Worm (Caenorhabditis elegans) whole organism, mixed stage, embryonic: ENCODE measurements around the gene fmo-4.
A peak's percentile ranks its signal among the peaks of the same experiment; 100 is the strongest.

ENCODE experiments used
- bed-3 ChIP-seq: fragments of 200-800 bp; sonication (Bioruptor generic); optimal IDR thresholded peaks from 3 replicates; lab custom pipeline; 2018; ENCODE audit warnings: mild to moderate bottlenecking, missing genetic modification characterization, moderate library complexity, missing compliant biosample characterization
- blmp-1 ChIP-seq: fragments of 150-350 bp; optimal IDR thresholded peaks from 2 replicates; lab custom pipeline; 2014; ENCODE audit warnings: missing biosample characterization, missing genetic modification characterization
- ceh-39 ChIP-seq: fragments of 150-350 bp; optimal IDR thresholded peaks from 2 replicates; lab custom pipeline; 2014; ENCODE audit warnings: missing biosample characterization, missing genetic modification characterization
- ceh-43 ChIP-seq: fragments of 200-800 bp; sonication (Bioruptor generic); optimal IDR thresholded peaks from 2 replicates; lab custom pipeline; 2018; ENCODE audit warnings: mild to moderate bottlenecking, missing genetic modification characterization, moderate library complexity, missing compliant biosample characterization
- ceh-83 ChIP-seq: fragments of 200-800 bp; sonication (Bioruptor generic); optimal IDR thresholded peaks from 2 replicates; lab custom pipeline; 2018; ENCODE audit warnings: mild to moderate bottlenecking, missing genetic modification characterization, missing compliant biosample characterization
- ces-1 ChIP-seq: fragments of 150-350 bp; optimal IDR thresholded peaks from 2 replicates; lab custom pipeline; 2014; ENCODE audit warnings: missing biosample characterization, missing genetic modification reagents, missing genetic modification characterization
- drap-1 ChIP-seq: fragments of 200-800 bp; sonication (Bioruptor generic); optimal IDR thresholded peaks from 3 replicates; lab custom pipeline; 2018; ENCODE audit warnings: mild to moderate bottlenecking, missing genetic modification characterization, missing compliant biosample characterization
- elt-1 ChIP-seq: sonication (generic microtip); optimal IDR thresholded peaks from 2 replicates; lab custom pipeline; 2017; ENCODE audit warnings: missing genetic modification characterization, mild to moderate bottlenecking, missing compliant biosample characterization, antibody characterized with exemption, moderate library complexity, borderline replicate concordance; ENCODE audit not compliant: insufficient read depth
- elt-3 ChIP-seq: fragments of 150-350 bp; optimal IDR thresholded peaks from 2 replicates; lab custom pipeline; 2014; ENCODE audit warnings: missing biosample characterization, missing genetic modification characterization
- flh-1 ChIP-seq: fragments of 200-800 bp; sonication (Bioruptor generic); optimal IDR thresholded peaks from 2 replicates; lab custom pipeline; 2018; ENCODE audit warnings: mild to moderate bottlenecking, missing genetic modification characterization, moderate library complexity, missing compliant biosample characterization
- hlh-1 ChIP-seq: fragments of 150-350 bp; optimal IDR thresholded peaks from 2 replicates; lab custom pipeline; 2014; ENCODE audit warnings: missing biosample characterization, missing genetic modification reagents, missing genetic modification characterization
- lin-13 ChIP-seq: fragments of 150-350 bp; optimal IDR thresholded peaks from 2 replicates; lab custom pipeline; 2014; ENCODE audit warnings: missing biosample characterization, missing genetic modification characterization
- lin-32 ChIP-seq: fragments of 200-800 bp; sonication (Bioruptor generic); optimal IDR thresholded peaks from 2 replicates; lab custom pipeline; 2018; ENCODE audit warnings: mild to moderate bottlenecking, missing genetic modification characterization, missing compliant biosample characterization
- lsy-2 ChIP-seq: fragments of 150-350 bp; optimal IDR thresholded peaks from 2 replicates; lab custom pipeline; 2014; ENCODE audit warnings: missing biosample characterization, missing genetic modification characterization
- mep-1 ChIP-seq: fragments of 150-350 bp; optimal IDR thresholded peaks from 2 replicates; lab custom pipeline; 2017; ENCODE audit warnings: missing biosample characterization, missing genetic modification reagents, missing genetic modification characterization, inconsistent platforms
- mls-2 ChIP-seq: sonication (generic microtip); optimal IDR thresholded peaks from 2 replicates; lab custom pipeline; 2016; ENCODE audit warnings: mild to moderate bottlenecking, missing genetic modification characterization, moderate library complexity, missing compliant biosample characterization
- nhr-12 ChIP-seq: fragments of 150-350 bp; optimal IDR thresholded peaks from 2 replicates; lab custom pipeline; 2014; ENCODE audit warnings: missing biosample characterization, missing genetic modification characterization
- nhr-2 ChIP-seq: fragments of 150-350 bp; optimal IDR thresholded peaks from 2 replicates; lab custom pipeline; 2014; ENCODE audit warnings: missing biosample characterization, missing genetic modification characterization
- nhr-237 ChIP-seq: fragments of 150-350 bp; optimal IDR thresholded peaks from 2 replicates; lab custom pipeline; 2014; ENCODE audit warnings: missing biosample characterization, missing genetic modification characterization
- nhr-76 ChIP-seq: sonication (generic microtip); optimal IDR thresholded peaks from 2 replicates; lab custom pipeline; 2017; ENCODE audit warnings: missing biosample characterization, missing genetic modification characterization
- sem-2 ChIP-seq: fragments of 200-800 bp; sonication (Bioruptor generic); optimal IDR thresholded peaks from 2 replicates; lab custom pipeline; 2018; ENCODE audit warnings: mild to moderate bottlenecking, missing genetic modification characterization, missing compliant biosample characterization
- snpc-4 ChIP-seq: fragments of 150-350 bp; optimal IDR thresholded peaks from 2 replicates; lab custom pipeline; 2014; ENCODE audit warnings: missing biosample characterization, missing genetic modification characterization
- sptf-1 ChIP-seq: sonication (generic microtip); optimal IDR thresholded peaks from 2 replicates; lab custom pipeline; 2017; ENCODE audit warnings: mild to moderate bottlenecking, missing genetic modification characterization, moderate library complexity, missing compliant biosample characterization
- tbx-8 ChIP-seq: fragments of 200-800 bp; sonication (Bioruptor generic); optimal IDR thresholded peaks from 2 replicates; lab custom pipeline; 2018; ENCODE audit warnings: mild to moderate bottlenecking, missing genetic modification characterization, moderate library complexity, missing compliant biosample characterization
- unc-120 ChIP-seq: sonication (generic microtip); optimal IDR thresholded peaks from 2 replicates; lab custom pipeline; 2017; ENCODE audit warnings: missing genetic modification characterization, missing compliant biosample characterization; ENCODE audit not compliant: poor library complexity, severe bottlenecking
- unc-39 ChIP-seq: fragments of 150-350 bp; optimal IDR thresholded peaks from 2 replicates; lab custom pipeline; 2014; ENCODE audit warnings: missing biosample characterization, missing genetic modification characterization
- unc-62 ChIP-seq: fragments of 150-350 bp; optimal IDR thresholded peaks from 2 replicates; lab custom pipeline; 2014; ENCODE audit warnings: missing biosample characterization, missing genetic modification reagents, missing genetic modification characterization
- zip-8 ChIP-seq: fragments of 150-350 bp; optimal IDR thresholded peaks from 2 replicates; lab custom pipeline; 2014; ENCODE audit warnings: missing biosample characterization, missing genetic modification characterization

fmo-4 gene

DNA sequence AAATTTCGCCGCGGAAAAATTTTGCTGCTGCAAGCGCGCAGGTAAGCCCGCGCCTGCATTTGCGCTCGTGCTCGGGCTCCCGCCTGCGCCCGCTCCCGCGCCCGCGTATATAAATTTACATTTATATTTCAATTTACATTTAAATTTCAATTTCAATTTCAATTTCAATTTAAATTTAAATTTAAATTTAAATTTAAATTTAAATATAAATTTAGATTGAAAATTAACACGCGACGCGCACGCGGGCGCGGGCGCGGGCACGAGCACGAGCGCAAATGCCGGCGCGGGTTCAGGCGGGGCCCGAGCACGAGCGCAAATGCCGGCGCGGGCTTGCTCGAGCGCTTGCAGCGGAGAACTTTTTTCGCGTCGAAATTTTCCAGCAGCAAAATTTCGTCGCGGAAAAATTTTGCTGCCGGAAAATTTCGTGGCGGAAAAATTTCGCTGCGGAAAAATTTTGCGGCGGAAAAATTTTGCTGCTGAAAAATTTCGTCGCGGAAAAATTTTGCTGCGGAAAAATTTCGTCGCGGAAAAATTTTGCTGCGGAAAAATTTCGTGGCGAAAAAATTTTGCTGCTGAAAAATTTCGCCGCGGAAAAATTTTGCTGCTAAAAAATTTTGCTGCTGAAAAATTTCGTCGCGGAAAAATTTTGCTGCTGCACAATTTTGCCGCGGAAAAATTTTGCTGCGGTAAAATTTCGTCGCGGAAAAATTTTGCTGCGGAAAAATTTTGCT, 39.5 kb upstream of the fmo-4 start:
- TF ChIP-seq sptf-1 (peak; percentile 62), mls-2 (tag; lab: Kevin White, UChicago) (no peak), unc-39 (no peak), sem-2 (no peak), ceh-83 (no peak), elt-1 (no peak), nhr-76 (tag; lab: Kevin White, UChicago) (no peak)

DNA sequence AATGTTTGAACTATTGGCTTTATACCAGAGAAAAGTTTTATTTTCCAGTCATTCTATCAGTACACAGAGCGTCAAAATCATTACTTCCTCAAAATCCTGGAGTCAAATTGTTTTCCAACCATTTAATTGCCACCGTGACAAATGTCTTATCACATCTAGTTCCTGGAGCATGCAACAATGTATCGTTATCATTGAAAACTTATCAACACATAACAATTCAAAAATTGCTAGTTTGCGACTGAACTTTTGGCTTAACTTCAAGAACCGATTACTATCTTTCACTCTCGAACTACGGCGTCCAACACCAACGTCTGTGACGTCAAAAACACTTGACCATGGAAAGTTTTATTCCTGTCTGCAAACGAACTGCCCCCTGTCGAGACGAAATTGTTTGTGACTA, 31.5 kb upstream of the fmo-4 start:
- TF ChIP-seq unc-62 (no peak), zip-8 (tag; lab: Kevin White, UChicago) (no peak)

DNA sequence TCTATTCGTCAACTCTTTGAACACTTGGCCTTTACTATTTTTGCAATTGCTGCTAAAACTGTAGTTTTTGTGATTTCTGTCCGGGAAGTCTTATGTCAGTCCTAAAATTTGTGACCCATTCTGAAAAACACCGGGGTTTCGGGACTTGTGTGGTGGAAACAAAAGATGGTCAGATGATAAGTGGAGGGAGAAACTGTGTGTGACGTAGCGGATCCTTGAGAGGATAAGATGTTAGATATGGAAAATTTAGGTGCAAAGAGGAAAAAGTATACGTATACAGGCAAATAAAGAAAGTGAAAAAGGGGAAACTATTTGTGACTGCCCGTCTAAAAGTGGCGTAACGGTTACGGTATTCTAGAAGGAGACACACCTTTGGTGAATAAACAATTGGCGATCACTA, 29.9 kb upstream of the fmo-4 start:
- TF ChIP-seq elt-1 = peak; percentile 71
- no peak for TF ChIP-seq lin-32 (GFP tag; lab: Kevin White, UChicago)

DNA sequence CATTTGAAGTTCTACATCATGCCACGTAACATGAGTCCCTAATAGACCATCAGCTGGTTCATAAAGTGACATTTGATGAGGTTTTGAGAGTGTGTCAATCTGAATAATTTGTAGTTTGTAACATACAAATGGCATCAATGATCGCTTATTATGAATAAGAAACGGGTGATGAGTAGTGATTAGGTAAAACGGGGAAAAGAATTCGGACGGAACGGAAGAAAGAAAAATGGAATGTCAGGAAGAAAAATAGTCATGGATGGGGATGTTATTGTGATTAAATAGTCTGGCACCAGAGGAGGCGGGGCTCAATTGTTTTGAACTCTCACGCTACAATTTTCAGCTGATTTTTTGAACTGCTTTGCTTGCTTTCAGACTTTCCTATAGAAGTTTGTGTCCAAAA, 27.6 kb upstream of the fmo-4 start, which contains the start of gene H37A05.2:
Gene H37A05.2, minus strand, starts transcription at position 101 of the 400 bp plus-strand sequence.
- no peak for TF ChIP-seq flh-1
- no peak for TF ChIP-seq sptf-1
- TF ChIP-seq lin-32 (GFP tag; lab: Kevin White, UChicago) = no peak
- no peak for TF ChIP-seq lin-13 (tag; lab: Kevin White, UChicago)
- TF ChIP-seq nhr-2 (tag; lab: Kevin White, UChicago) = no peak
- no peak for TF ChIP-seq unc-62
- no peak for TF ChIP-seq mep-1 (tag; lab: Kevin White, UChicago)
- no peak for TF ChIP-seq snpc-4 (tag; lab: Kevin White, UChicago)
- TF ChIP-seq hlh-1 (tag; lab: Kevin White, UChicago) = no peak
- TF ChIP-seq zip-8 (tag; lab: Kevin White, UChicago) = no peak
- TF ChIP-seq elt-3 (tag; lab: Kevin White, UChicago) = no peak
- no peak for TF ChIP-seq ceh-83
- no peak for TF ChIP-seq tbx-8
- no peak for TF ChIP-seq drap-1 (GFP tag; lab: Kevin White, UChicago)
- no peak for TF ChIP-seq lsy-2 (tag; lab: Kevin White, UChicago)

DNA sequence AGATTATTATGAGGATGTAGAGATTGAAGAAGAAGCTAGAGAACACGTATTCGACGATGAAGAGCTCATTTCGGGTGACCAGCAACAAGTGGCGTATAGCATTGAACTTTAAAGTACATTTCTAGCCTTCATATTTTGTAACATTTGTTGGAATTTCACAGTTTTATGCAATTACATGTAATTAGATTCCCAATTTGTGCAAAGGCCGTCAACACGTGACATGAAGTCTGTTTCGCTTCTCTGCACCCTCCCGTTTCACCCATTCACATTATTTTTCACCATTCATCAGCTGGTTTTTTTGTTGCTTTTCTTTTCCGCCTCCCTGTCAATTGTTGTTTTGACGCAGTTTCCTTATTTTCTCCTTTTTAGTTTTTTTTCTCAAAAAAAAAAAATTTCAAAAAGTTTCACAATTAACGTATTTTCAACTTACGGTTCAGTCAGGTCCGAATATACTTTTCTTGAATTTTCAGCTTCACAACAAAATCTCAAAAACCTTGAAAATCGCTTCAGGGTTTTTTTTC, 20.7 kb upstream of the fmo-4 start, which contains the start of gene sde-2:
Gene sde-2, plus strand, starts transcription at position 471 of the 521 bp plus-strand sequence.
- TF ChIP-seq ces-1 (GFP tag; lab: Kevin White, UChicago) (peak; percentile 82), ceh-83 (no peak), nhr-12 (tag; lab: Kevin White, UChicago) (no peak), unc-62 (no peak), blmp-1 (tag; lab: Kevin White, UChicago) (no peak), ceh-43 (GFP tag; lab: Kevin White, UChicago) (no peak), elt-1 (no peak), tbx-8 (no peak)

DNA sequence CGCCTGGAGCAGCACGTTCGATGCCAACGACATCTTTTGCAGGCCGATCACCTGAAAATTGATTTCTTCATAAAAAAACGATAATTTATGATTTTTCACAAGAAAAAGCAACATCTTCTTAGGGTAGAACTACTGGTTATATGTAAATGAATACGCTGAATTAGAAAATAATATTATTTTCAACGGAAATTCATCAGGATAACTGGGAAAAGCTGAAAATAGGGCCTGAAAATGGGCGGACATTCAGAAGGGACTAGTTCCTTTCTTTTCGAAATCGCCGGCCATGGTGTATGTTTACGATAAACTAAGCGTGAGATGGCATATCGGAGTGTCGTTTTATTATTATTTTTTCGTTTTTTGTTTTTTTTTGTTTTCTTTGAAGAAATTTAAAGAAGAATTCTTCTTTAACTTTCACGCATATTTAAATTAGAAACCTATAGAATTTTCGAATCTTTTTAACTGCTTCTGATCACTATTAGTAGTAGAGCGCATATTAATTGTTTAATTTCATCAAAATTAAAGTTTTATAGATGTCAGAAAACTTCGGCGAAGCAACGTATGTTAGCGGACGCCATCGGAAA, 19.1 kb upstream of the fmo-4 start, which contains the start of the genes nduv-2 and F53F4.12:
Gene nduv-2, minus strand, starts transcription at position 51 of the 581 bp plus-strand sequence.
Gene F53F4.12, plus strand, starts transcription at position 531 of the 581 bp plus-strand sequence.
- TF ChIP-seq lsy-2 (tag; lab: Kevin White, UChicago) = no peak
- TF ChIP-seq nhr-76 (tag; lab: Kevin White, UChicago) = no peak
- TF ChIP-seq, all 35 proteins: peak for 0

DNA sequence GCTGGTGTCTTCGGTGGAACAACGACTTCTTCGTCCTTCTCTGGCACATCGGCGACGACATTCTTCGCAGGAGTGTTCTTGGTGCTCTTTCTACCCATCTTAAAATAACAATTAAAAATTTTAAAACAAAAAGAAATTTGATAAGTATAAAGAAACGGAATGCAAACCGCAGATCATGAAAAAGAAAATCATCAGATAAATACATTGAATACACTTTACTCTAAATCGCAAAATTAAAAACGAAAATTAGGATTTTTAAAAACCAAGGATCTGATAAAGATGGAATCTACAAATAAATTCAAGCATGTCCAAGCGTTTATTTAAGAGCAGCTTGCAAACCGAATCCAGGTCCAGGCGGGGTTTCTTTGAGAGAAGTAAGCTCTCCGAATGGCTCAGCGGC, 17.9 kb upstream of the fmo-4 start, which contains the start of gene F53F4.11:
Gene F53F4.11, minus strand, starts transcription at position 101 of the 400 bp plus-strand sequence.
- TF ChIP-seq ceh-39 (tag; lab: Kevin White, UChicago) (no peak), unc-120 (tag; lab: Kevin White, UChicago) (no peak), hlh-1 (tag; lab: Kevin White, UChicago) (no peak), bed-3 (GFP tag; lab: Kevin White, UChicago) (no peak), nhr-237 (tag; lab: Kevin White, UChicago) (no peak)
- TF ChIP-seq, all 35 proteins: peak for 0
